Worm (Caenorhabditis elegans) whole organism, L2 larva: ENCODE measurements around the gene C09G9.1.

Source experiments
- C34F6.9 ChIP-seq: fragments of 150-350 bp; optimal IDR thresholded peaks from 2 replicates; lab custom pipeline; 2014; ENCODE audit warnings: missing biosample characterization, missing genetic modification characterization
- F13H6.1 ChIP-seq: sonication (generic microtip); optimal IDR thresholded peaks from 2 replicates; lab custom pipeline; 2016; ENCODE audit warnings: missing genetic modification characterization, missing compliant biosample characterization
- R02D3.7 ChIP-seq: fragments of 150-350 bp; optimal IDR thresholded peaks from 2 replicates; lab custom pipeline; 2014; ENCODE audit warnings: missing biosample characterization, missing genetic modification characterization
- dmd-4 ChIP-seq: sonication (generic microtip); optimal IDR thresholded peaks from 2 replicates; lab custom pipeline; 2017; ENCODE audit warnings: missing biosample characterization, missing genetic modification characterization
- nhr-129 ChIP-seq: fragments of 150-350 bp; optimal IDR thresholded peaks from 2 replicates; lab custom pipeline; 2014; ENCODE audit warnings: missing biosample characterization, missing genetic modification characterization
- sma-9 ChIP-seq, 2 experiments: fragments of 150-350 bp in 1 of 2; sonication (generic microtip) in 1 of 2; optimal IDR thresholded peaks; 2 replicates each; lab custom pipeline; 2014 to 2016; ENCODE audit warnings: missing genetic modification characterization in 2 of 2, mild to moderate bottlenecking in 1 of 2, missing biosample characterization in 1 of 2, missing compliant biosample characterization in 1 of 2, missing genetic modification reagents in 1 of 2, moderate library complexity in 1 of 2

Gene C09G9.1

DNA sequence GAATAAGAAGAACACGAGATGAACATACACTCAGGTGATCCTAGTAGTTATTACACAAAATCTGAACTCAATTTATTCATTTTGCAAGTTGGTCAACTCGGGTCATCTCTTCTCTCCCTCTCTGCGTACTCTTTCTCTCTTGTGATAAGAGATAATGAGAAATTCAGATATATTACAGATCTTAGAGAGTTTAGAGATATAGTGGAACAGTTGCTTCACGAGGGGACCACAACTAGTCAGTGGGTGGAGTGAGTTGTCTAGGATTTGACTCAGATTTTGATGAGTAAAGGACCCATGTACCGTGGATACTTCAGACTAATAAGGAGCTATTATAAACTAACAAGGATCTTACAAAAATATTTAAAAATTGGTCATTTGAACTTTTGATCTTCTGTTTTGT is 51.7 kb downstream of the C09G9.1 start, which contains the start of gene exc-5:
Gene exc-5, minus strand, starts transcription at position 57 of the 400 bp plus-strand sequence.
- TF ChIP-seq sma-9 (GFP tag; optimal IDR thresholded peaks at IDR 0.05; lab: Kevin White, UChicago) (peak; percentile 28), sma-9 (tag; optimal IDR thresholded peaks at IDR 0.05; lab: Kevin White, UChicago) (no peak), F13H6.1 (tag; lab: Kevin White, UChicago) (peak; percentile 51), dmd-4 (tag; lab: Kevin White, UChicago) (no peak), C34F6.9 (tag; lab: Kevin White, UChicago) (peak; percentile 8), R02D3.7 (tag; lab: Kevin White, UChicago) (no peak), nhr-129 (tag; lab: Kevin White, UChicago) (peak; percentile 13)
- TF ChIP-seq, all 48 proteins: peak for 4
